Fruit fly (Drosophila melanogaster) whole organism, embryonic: ENCODE data around the gene CG1299.

Experiments used
- Abd-B ChIP-seq: fragments of 200-800 bp; sonication (Bioruptor generic); optimal IDR thresholded peaks from 2 replicates; lab custom pipeline; 2018; ENCODE audit warnings: missing biosample characterization, mild to moderate bottlenecking, missing genetic modification characterization, moderate library complexity
- Adf1 ChIP-seq: fragments of 200-800 bp; sonication (Bioruptor generic); IDR thresholded peaks from 2 replicates; pipeline ENCODE4 v1.3.6; 2022; ENCODE audit warnings: missing biosample characterization, missing genetic modification characterization
- Bgb ChIP-seq: fragments of 200-800 bp; sonication (Bioruptor generic); IDR thresholded peaks from 2 replicates; pipeline ENCODE4 v1.3.6; 2022; ENCODE audit warnings: missing biosample characterization, missing genetic modification characterization; ENCODE audit not compliant: partially characterized antibody
- CG10209 ChIP-seq: fragments of 200-800 bp; sonication (Bioruptor generic); optimal IDR thresholded peaks from 3 replicates; lab custom pipeline; 2017; ENCODE audit warnings: missing biosample characterization, mild to moderate bottlenecking, missing genetic modification characterization, missing genetic modification reagents
- CG11247 ChIP-seq: fragments of 200-800 bp; sonication (Bioruptor generic); IDR thresholded peaks from 2 replicates; pipeline ENCODE4 v1.3.6; 2022; ENCODE audit warnings: missing biosample characterization, missing genetic modification characterization
- CG12769 ChIP-seq: fragments of 200-800 bp; sonication (Bioruptor generic); optimal IDR thresholded peaks from 2 replicates; lab custom pipeline; 2019; ENCODE audit warnings: missing biosample characterization, mild to moderate bottlenecking, missing genetic modification characterization, moderate library complexity
- CG12942 ChIP-seq: fragments of 200-800 bp; sonication (Bioruptor generic); optimal IDR thresholded peaks from 3 replicates; lab custom pipeline; 2016; ENCODE audit warnings: missing biosample characterization, missing genetic modification characterization
- CG14050 ChIP-seq: fragments of 200-800 bp; sonication (Bioruptor generic); IDR thresholded peaks from 3 replicates; pipeline ENCODE4 v1.3.6; 2022; ENCODE audit warnings: missing biosample characterization, missing genetic modification characterization
- CG15601 ChIP-seq: fragments of 200-800 bp; sonication (Bioruptor generic); optimal IDR thresholded peaks from 3 replicates; lab custom pipeline; 2019; ENCODE audit warnings: missing biosample characterization, mild to moderate bottlenecking, missing genetic modification characterization, moderate library complexity
- CG18476 ChIP-seq: fragments of 200-800 bp; sonication (Bioruptor generic); optimal IDR thresholded peaks from 2 replicates; lab custom pipeline; 2016; ENCODE audit warnings: missing biosample characterization, mild to moderate bottlenecking, missing genetic modification characterization
- CG3163 ChIP-seq: fragments of 200-800 bp; sonication (Bioruptor generic); optimal IDR thresholded peaks from 3 replicates; lab custom pipeline; 2016; ENCODE audit warnings: missing biosample characterization, missing genetic modification characterization
- CG33557 ChIP-seq: fragments of 200-800 bp; sonication (Bioruptor generic); optimal IDR thresholded peaks from 2 replicates; lab custom pipeline; 2019; ENCODE audit warnings: missing biosample characterization, mild to moderate bottlenecking, missing genetic modification characterization, moderate library complexity
- CG34224 ChIP-seq: fragments of 200-800 bp; sonication (Bioruptor generic); IDR thresholded peaks from 3 replicates; pipeline ENCODE4 v1.3.6; 2022; ENCODE audit warnings: missing biosample characterization, missing genetic modification characterization; ENCODE audit not compliant: partially characterized antibody
- CG4328 ChIP-seq: fragments of 200-800 bp; sonication (Bioruptor generic); optimal IDR thresholded peaks from 3 replicates; lab custom pipeline; 2017; ENCODE audit warnings: missing biosample characterization, missing genetic modification reagents, missing genetic modification characterization
- CG5953 ChIP-seq: fragments of 200-800 bp; sonication (Bioruptor generic); IDR thresholded peaks from 2 replicates; pipeline ENCODE4 v1.3.6; 2022; ENCODE audit warnings: missing biosample characterization, missing genetic modification characterization
- CG7963 ChIP-seq: fragments of 200-800 bp; sonication (Bioruptor generic); IDR thresholded peaks from 3 replicates; pipeline ENCODE4 v1.3.6; 2022; ENCODE audit warnings: missing biosample characterization, missing genetic modification characterization; ENCODE audit not compliant: partially characterized antibody
- CG8388 ChIP-seq: fragments of 200-800 bp; sonication (Bioruptor generic); optimal IDR thresholded peaks from 2 replicates; lab custom pipeline; 2019; ENCODE audit warnings: missing biosample characterization, mild to moderate bottlenecking, missing genetic modification characterization, moderate library complexity
- CG9609 ChIP-seq: fragments of 200-800 bp; sonication (Bioruptor generic); optimal IDR thresholded peaks from 3 replicates; lab custom pipeline; 2016; ENCODE audit warnings: missing biosample characterization, missing genetic modification characterization
- CG9817 ChIP-seq: fragments of 200-800 bp; sonication (Bioruptor generic); optimal IDR thresholded peaks from 2 replicates; lab custom pipeline; 2018; ENCODE audit warnings: missing biosample characterization, mild to moderate bottlenecking, missing genetic modification characterization, moderate library complexity
- CkIIα-i1 ChIP-seq: fragments of 200-800 bp; sonication (Bioruptor generic); IDR thresholded peaks from 2 replicates; pipeline ENCODE4 v1.3.6; 2022; ENCODE audit warnings: missing biosample characterization, missing genetic modification characterization
- Doc3 ChIP-seq: fragments of 200-800 bp; sonication (Bioruptor generic); IDR thresholded peaks from 3 replicates; pipeline ENCODE4 v1.3.6; 2022; ENCODE audit warnings: missing biosample characterization, missing genetic modification characterization; ENCODE audit not compliant: partially characterized antibody
- GATAe ChIP-seq: fragments of 200-800 bp; sonication (Bioruptor generic); conservative IDR thresholded peaks from 2 replicates; pipeline ENCODE4 v1.3.6; 2022; ENCODE audit warnings: missing biosample characterization, missing genetic modification characterization
- Gsc ChIP-seq: fragments of 200-800 bp; sonication (Bioruptor generic); IDR thresholded peaks from 2 replicates; pipeline ENCODE4 v1.3.6; 2022; ENCODE audit warnings: missing biosample characterization, missing genetic modification characterization
- Hand ChIP-seq: fragments of 200-800 bp; sonication (Bioruptor generic); optimal IDR thresholded peaks from 2 replicates; lab custom pipeline; 2017; ENCODE audit warnings: mild to moderate bottlenecking, missing biosample characterization, missing genetic modification reagents, missing genetic modification characterization
- Jarid2 ChIP-seq: fragments of 200-800 bp; sonication (Bioruptor generic); optimal IDR thresholded peaks from 3 replicates; lab custom pipeline; 2017; ENCODE audit warnings: mild to moderate bottlenecking, missing biosample characterization, missing genetic modification reagents, missing genetic modification characterization
- MESR4 ChIP-seq: fragments of 200-800 bp; sonication (Bioruptor generic); optimal IDR thresholded peaks from 2 replicates; lab custom pipeline; 2018; ENCODE audit warnings: missing biosample characterization, mild to moderate bottlenecking, missing genetic modification characterization, moderate library complexity
- NC2α ChIP-seq: fragments of 200-800 bp; sonication (Bioruptor generic); optimal IDR thresholded peaks from 2 replicates; lab custom pipeline; 2016; ENCODE audit warnings: missing biosample characterization, missing genetic modification characterization
- Neu2 ChIP-seq: fragments of 200-800 bp; sonication (Bioruptor generic); optimal IDR thresholded peaks from 3 replicates; lab custom pipeline; 2016; ENCODE audit warnings: missing biosample characterization, missing genetic modification characterization, borderline replicate concordance
- Pdp1 ChIP-seq, 2 experiments: fragments of 200-800 bp; sonication (Bioruptor generic); optimal IDR thresholded peaks; 3 replicates each; lab custom pipeline; 2016; ENCODE audit warnings: missing biosample characterization in 2 of 2, missing genetic modification characterization in 2 of 2, mild to moderate bottlenecking in 1 of 2, moderate library complexity in 1 of 2
- abd-A ChIP-seq: fragments of 200-800 bp; sonication (Bioruptor generic); optimal IDR thresholded peaks from 3 replicates; lab custom pipeline; 2019; ENCODE audit warnings: missing biosample characterization, mild to moderate bottlenecking, missing genetic modification characterization, moderate library complexity
- bbx ChIP-seq: fragments of 200-800 bp; sonication (Bioruptor generic); IDR thresholded peaks from 2 replicates; pipeline ENCODE4 v1.3.6; 2022; ENCODE audit warnings: missing biosample characterization, missing genetic modification characterization; ENCODE audit not compliant: partially characterized antibody
- caup ChIP-seq: fragments of 200-800 bp; sonication (Bioruptor generic); optimal IDR thresholded peaks from 3 replicates; lab custom pipeline; 2017; ENCODE audit warnings: missing biosample characterization, mild to moderate bottlenecking, missing genetic modification characterization, moderate library complexity; ENCODE audit not compliant: severe bottlenecking
- chm ChIP-seq: fragments of 200-800 bp; sonication (Bioruptor generic); IDR thresholded peaks from 2 replicates; pipeline ENCODE4 v1.3.6; 2022; ENCODE audit warnings: missing biosample characterization, missing genetic modification characterization
- ci ChIP-seq: fragments of 200-800 bp; sonication (Bioruptor generic); IDR thresholded peaks from 3 replicates; pipeline ENCODE4 v1.3.6; 2022; ENCODE audit warnings: missing biosample characterization, missing genetic modification characterization
- corto ChIP-seq: fragments of 200-800 bp; sonication (Bioruptor generic); optimal IDR thresholded peaks from 2 replicates; lab custom pipeline; 2016; ENCODE audit warnings: missing biosample characterization, mild to moderate bottlenecking, missing genetic modification characterization, moderate library complexity
- emc ChIP-seq: fragments of 200-800 bp; sonication (Bioruptor generic); optimal IDR thresholded peaks from 2 replicates; lab custom pipeline; 2016; ENCODE audit warnings: missing biosample characterization, missing genetic modification characterization
- knrl ChIP-seq: fragments of 200-800 bp; sonication (Bioruptor generic); IDR thresholded peaks from 3 replicates; pipeline ENCODE4 v1.3.6; 2022; ENCODE audit warnings: missing biosample characterization, missing genetic modification characterization; ENCODE audit not compliant: partially characterized antibody
- lbe ChIP-seq: fragments of 200-800 bp; sonication (Bioruptor generic); optimal IDR thresholded peaks from 2 replicates; lab custom pipeline; 2016; ENCODE audit warnings: missing biosample characterization, mild to moderate bottlenecking, missing genetic modification characterization
- lilli ChIP-seq: fragments of 200-800 bp; sonication (Bioruptor generic); optimal IDR thresholded peaks from 3 replicates; lab custom pipeline; 2016; ENCODE audit warnings: missing biosample characterization, missing genetic modification characterization
- lov ChIP-seq, 2 experiments: fragments of 200-800 bp in 1 of 2; fragments of >200 bp in 1 of 2; sonication (Bioruptor generic) in 1 of 2; IDR thresholded peaks in 1 of 2; optimal IDR thresholded peaks in 1 of 2; 2 replicates in 1 of 2; 3 replicates in 1 of 2; pipeline versions ENCODE4 v1.3.6 to Lab custom; 2017 to 2022; ENCODE audit warnings: missing biosample characterization in 1 of 2, missing genetic modification characterization in 1 of 2
- nerfin-2 ChIP-seq: fragments of 200-800 bp; sonication (Bioruptor generic); IDR thresholded peaks from 2 replicates; pipeline ENCODE4 v1.3.6; 2022; ENCODE audit warnings: missing biosample characterization, missing genetic modification characterization; ENCODE audit not compliant: partially characterized antibody
- nmo ChIP-seq: fragments of 200-800 bp; sonication (Bioruptor generic); optimal IDR thresholded peaks from 2 replicates; lab custom pipeline; 2018; ENCODE audit warnings: missing biosample characterization, mild to moderate bottlenecking, missing genetic modification characterization, moderate library complexity
- nom ChIP-seq: fragments of 200-800 bp; sonication (Bioruptor generic); optimal IDR thresholded peaks from 2 replicates; lab custom pipeline; 2017; ENCODE audit warnings: missing biosample characterization, missing genetic modification characterization, mild to moderate bottlenecking, moderate library complexity, missing genetic modification reagents
- phol ChIP-seq: fragments of 200-800 bp; sonication (Bioruptor generic); optimal IDR thresholded peaks from 3 replicates; lab custom pipeline; 2018; ENCODE audit warnings: missing biosample characterization, mild to moderate bottlenecking, missing genetic modification characterization, moderate library complexity
- slp2 ChIP-seq: fragments of 200-800 bp; sonication (Bioruptor generic); optimal IDR thresholded peaks from 2 replicates; lab custom pipeline; 2016; ENCODE audit warnings: missing biosample characterization, missing genetic modification characterization
- tap ChIP-seq: fragments of 200-800 bp; optimal IDR thresholded peaks from 3 replicates; lab custom pipeline; 2019; ENCODE audit warnings: missing biosample characterization, mild to moderate bottlenecking, missing genetic modification characterization, moderate library complexity
- vvl ChIP-seq: fragments of 200-800 bp; sonication (Bioruptor generic); IDR thresholded peaks from 2 replicates; pipeline ENCODE4 v1.3.6; 2022; ENCODE audit warnings: missing biosample characterization, missing genetic modification characterization
- yki ChIP-seq: fragments of >200 bp; optimal IDR thresholded peaks from 3 replicates; lab custom pipeline; 2018
- zfh1 ChIP-seq: fragments of 200-800 bp; sonication (Bioruptor generic); IDR thresholded peaks from 3 replicates; pipeline ENCODE4 v1.3.6; 2022; ENCODE audit warnings: missing biosample characterization, missing genetic modification characterization

Gene CG1299

DNA sequence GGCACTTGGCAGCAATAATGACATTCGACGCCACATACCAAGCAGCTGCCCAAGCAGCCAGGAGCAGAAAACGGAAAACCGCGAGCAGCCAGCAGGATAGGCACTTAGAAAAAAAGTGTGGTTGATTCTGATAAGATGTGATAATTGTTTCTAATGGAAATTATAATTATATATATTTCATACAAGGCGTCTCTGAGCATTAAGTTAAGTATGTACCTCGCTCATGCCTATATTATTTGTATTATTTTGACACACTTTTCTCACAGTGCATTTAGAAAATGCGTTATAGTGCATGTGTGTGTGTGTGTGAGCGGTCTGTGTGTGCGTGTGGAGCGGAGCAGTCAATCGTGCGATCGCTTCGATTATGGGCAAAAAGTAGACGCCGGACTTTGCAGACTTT, 9.9 kb downstream of the CG1299 start (continued):
- TF ChIP-seq Doc3 (GFP tag; lab: Robert Waterston, UW) (no peak), CG18476 (GFP tag; lab: Kevin White, UChicago) (no peak), Bgb (GFP tag; lab: Robert Waterston, UW) (no peak), Gsc (GFP tag; lab: Robert Waterston, UW) (no peak), lilli (GFP tag; lab: Kevin White, UChicago) (no peak), CG8388 (peak; percentile 22), nmo (GFP tag; lab: Kevin White, UChicago) (peak; percentile 38), knrl (no peak), CG11247 (no peak), Pdp1 (GFP tag; optimal IDR thresholded peaks at IDR 0.05; lab: Kevin White, UChicago) (no peak), corto (GFP tag; lab: Kevin White, UChicago) (peak; percentile 44), CkIIα-i1 (GFP tag; lab: Robert Waterston, UW) (no peak), Abd-B (GFP tag; lab: Kevin White, UChicago) (peak; percentile 15), yki (lab: Kevin White, UChicago) (no peak), lov (optimal IDR thresholded peaks at IDR 0.05; lab: Kevin White, UChicago) (no peak), lov (GFP tag; IDR thresholded peaks at IDR 0.05; lab: Robert Waterston, UW) (0 out of 3 replicates have a peak, but pooled peaks have one; percentile 17), CG12942 (no peak), ci (GFP tag; lab: Robert Waterston, UW) (0 out of 3 replicates have a peak, but pooled peaks have one; percentile 25), CG9609 (no peak), MESR4 (GFP tag; lab: Kevin White, UChicago) (no peak), caup (no peak), Neu2 (GFP tag; lab: Kevin White, UChicago) (no peak), CG4328 (GFP tag; lab: Kevin White, UChicago) (no peak), bbx (GFP tag; lab: Robert Waterston, UW) (no peak), CG3163 (no peak), emc (GFP tag; lab: Kevin White, UChicago) (no peak), abd-A (tag; lab: Kevin White, UChicago) (no peak), CG10209 (GFP tag; lab: Kevin White, UChicago) (no peak), CG7963 (GFP tag; lab: Robert Waterston, UW) (no peak), slp2 (GFP tag; lab: Kevin White, UChicago) (no peak), nerfin-2 (GFP tag; lab: Robert Waterston, UW) (no peak), CG12769 (tag; lab: Kevin White, UChicago) (no peak), lbe (GFP tag; lab: Kevin White, UChicago) (peak; percentile 18), vvl (peak; percentile 31; the same call in 1 of the 2 replicates), tap (tag; lab: Kevin White, UChicago) (no peak), phol (tag; lab: Kevin White, UChicago) (peak; percentile 44), Adf1 (GFP tag; lab: Robert Waterston, UW) (no peak), zfh1 (GFP tag; lab: Robert Waterston, UW) (peak; percentile 70), CG33557 (GFP tag; lab: Kevin White, UChicago) (peak; percentile 22), NC2α (no peak), chm (GFP tag; lab: Robert Waterston, UW) (peak; percentile 47; the same call in 1 of the 2 replicates), CG5953 (GFP tag; lab: Robert Waterston, UW) (no peak), Jarid2 (GFP tag; lab: Kevin White, UChicago) (no peak), GATAe (no peak), Hand (GFP tag; lab: Kevin White, UChicago) (no peak), CG15601 (tag; lab: Kevin White, UChicago) (no peak), CG9817 (tag; lab: Kevin White, UChicago) (no peak), CG34224 (no peak), nom (GFP tag; lab: Kevin White, UChicago) (peak; percentile 19), CG14050 (GFP tag; lab: Robert Waterston, UW) (no peak)
